Worm (Caenorhabditis elegans): Measurements from ENCODE around the gene baf-1.

- TF ChIP-seq let-526 (GFP tag; IDR thresholded peaks at IDR 0.05) (no peak), snpc-4 (GFP tag; optimal IDR thresholded peaks at IDR 0.05) (no peak), snpc-4 (tag; optimal IDR thresholded peaks at IDR 0.05) (no peak), efl-1 (GFP tag; optimal IDR thresholded peaks at IDR 0.05) (no peak), K12H6.12 (tag; optimal IDR thresholded peaks at IDR 0.05) (no peak), gei-17 (GFP tag; optimal IDR thresholded peaks at IDR 0.05) (no peak), bed-2 (GFP tag; IDR thresholded peaks at IDR 0.05) (no peak), lin-40 (tag; optimal IDR thresholded peaks at IDR 0.05) (no peak), cebp-1 (GFP tag; IDR thresholded peaks at IDR 0.05) (no peak), cebp-1 (tag; optimal IDR thresholded peaks at IDR 0.05) (no peak), F33H1.4 (GFP tag; IDR thresholded peaks at IDR 0.05) (no peak), dpl-1 (GFP tag; optimal IDR thresholded peaks at IDR 0.05) (no peak), F22D6.2 (tag; optimal IDR thresholded peaks at IDR 0.05) (no peak), tbx-9 (tag; optimal IDR thresholded peaks at IDR 0.05; ENCODE audit: borderline replicate concordance) (no peak), sea-2 (GFP tag; IDR thresholded peaks at IDR 0.05) (no peak)
These were observed 15.2 kb downstream of the baf-1 start for ce11 chrIII:9482423-9482993.
